Worm (Caenorhabditis elegans) whole organism, L1 larva: ENCODE measurements around the gene F11D11.6.

Experiments used
- C04F5.9 ChIP-seq: sonication (generic microtip); optimal IDR thresholded peaks from 2 replicates; lab custom pipeline; 2016; ENCODE audit warnings: missing genetic modification characterization, missing compliant biosample characterization
- C34B4.2 ChIP-seq: sonication (generic microtip); optimal IDR thresholded peaks from 2 replicates; lab custom pipeline; 2017; ENCODE audit warnings: mild to moderate bottlenecking, missing genetic modification characterization, missing compliant biosample characterization
- aha-1 ChIP-seq: fragments of 150-350 bp; optimal IDR thresholded peaks from 2 replicates; lab custom pipeline; 2014; ENCODE audit warnings: missing biosample characterization, missing genetic modification characterization
- alr-1 ChIP-seq: fragments of 200-800 bp; sonication (Bioruptor generic); optimal IDR thresholded peaks from 2 replicates; lab custom pipeline; 2018; ENCODE audit warnings: borderline replicate concordance, mild to moderate bottlenecking, missing genetic modification characterization, missing compliant biosample characterization
- aly-2 ChIP-seq: fragments of 150-350 bp; optimal IDR thresholded peaks from 2 replicates; lab custom pipeline; 2014; ENCODE audit warnings: missing biosample characterization, missing genetic modification characterization
- ceh-63 ChIP-seq: fragments of 200-800 bp; sonication (Bioruptor generic); optimal IDR thresholded peaks from 2 replicates; lab custom pipeline; 2018; ENCODE audit warnings: mild to moderate bottlenecking, missing genetic modification characterization, missing compliant biosample characterization
- ceh-8 ChIP-seq: fragments of 200-800 bp; sonication (Bioruptor generic); optimal IDR thresholded peaks from 2 replicates; lab custom pipeline; 2018; ENCODE audit warnings: mild to moderate bottlenecking, missing genetic modification characterization, moderate library complexity, missing compliant biosample characterization
- ceh-82 ChIP-seq, 3 experiments: fragments of 150-350 bp in 1 of 3; sonication (generic microtip) in 2 of 3; optimal IDR thresholded peaks; 2 replicates each; lab custom pipeline; 2014 to 2017; ENCODE audit warnings: missing biosample characterization in 3 of 3, missing genetic modification characterization in 3 of 3
- ces-1 ChIP-seq: fragments of 150-350 bp; optimal IDR thresholded peaks from 2 replicates; lab custom pipeline; 2014; ENCODE audit warnings: missing biosample characterization, missing genetic modification reagents, missing genetic modification characterization
- efl-1 ChIP-seq, 4 experiments: fragments of 150-350 bp; optimal IDR thresholded peaks in 3 of 4; peaks in 1 of 4; 1 replicate in 1 of 4; 2 replicates in 3 of 4; lab custom pipeline; 2014; ENCODE audit warnings: missing biosample characterization in 2 of 4, missing genetic modification characterization in 2 of 4, missing genetic modification reagents in 2 of 4
- efl-3 ChIP-seq: fragments of 200-800 bp; sonication (Bioruptor generic); optimal IDR thresholded peaks from 2 replicates; lab custom pipeline; 2018; ENCODE audit warnings: mild to moderate bottlenecking, missing genetic modification characterization, missing compliant biosample characterization
- egl-13 ChIP-seq: sonication (generic microtip); optimal IDR thresholded peaks from 2 replicates; lab custom pipeline; 2016; ENCODE audit warnings: missing genotype, missing genetic modification reagents, missing genetic modification characterization, missing compliant biosample characterization
- egl-27 ChIP-seq, 2 experiments: fragments of 150-350 bp in 1 of 2; sonication (generic microtip); optimal IDR thresholded peaks; 3 replicates each; lab custom pipeline; 2017 to 2018; ENCODE audit warnings: missing biosample characterization in 2 of 2, missing genetic modification characterization in 2 of 2, missing genetic modification reagents in 2 of 2
- ets-5 ChIP-seq: fragments of 200-800 bp; sonication (Bioruptor generic); IDR thresholded peaks from 2 replicates; pipeline ENCODE4 v1.3.6; 2022; ENCODE audit warnings: missing genetic modification characterization, missing compliant biosample characterization
- fkh-10 ChIP-seq: sonication (generic microtip); optimal IDR thresholded peaks from 2 replicates; lab custom pipeline; 2017; ENCODE audit warnings: missing biosample characterization, missing genetic modification reagents, missing genetic modification characterization
- fkh-4 ChIP-seq: sonication (generic microtip); optimal IDR thresholded peaks from 2 replicates; lab custom pipeline; 2016; ENCODE audit warnings: missing compliant biosample characterization, missing genetic modification characterization, borderline replicate concordance
- fkh-8 ChIP-seq: sonication (generic microtip); optimal IDR thresholded peaks from 2 replicates; lab custom pipeline; 2016; ENCODE audit warnings: mild to moderate bottlenecking, missing genetic modification characterization, missing compliant biosample characterization
- grh-1 ChIP-seq: fragments of 200-800 bp; sonication (Bioruptor generic); IDR thresholded peaks from 2 replicates; pipeline ENCODE4 v1.3.6; 2022; ENCODE audit warnings: missing genetic modification reagents, missing genetic modification characterization, missing compliant biosample characterization
- hlh-4 ChIP-seq: sonication (generic microtip); optimal IDR thresholded peaks from 2 replicates; lab custom pipeline; 2016; ENCODE audit warnings: mild to moderate bottlenecking, missing genetic modification characterization, missing compliant biosample characterization
- hpl-2 ChIP-seq: fragments of 150-350 bp; optimal IDR thresholded peaks from 2 replicates; lab custom pipeline; 2014; ENCODE audit warnings: missing biosample characterization, missing genetic modification reagents, missing genetic modification characterization
- isw-1 ChIP-seq: fragments of 200-800 bp; sonication (Bioruptor generic); IDR thresholded peaks from 2 replicates; pipeline ENCODE4 v1.3.6; 2022; ENCODE audit warnings: missing genetic modification characterization, missing compliant biosample characterization
- lin-13 ChIP-seq: fragments of 150-350 bp; optimal IDR thresholded peaks from 2 replicates; lab custom pipeline; 2014; ENCODE audit warnings: missing biosample characterization, missing genetic modification reagents, missing genetic modification characterization
- lin-15B ChIP-seq: fragments of 150-350 bp; sonication (generic microtip); optimal IDR thresholded peaks from 3 replicates; lab custom pipeline; 2014; ENCODE audit warnings: missing biosample characterization, missing genetic modification characterization
- lin-35 ChIP-seq, 2 experiments: fragments of 150-350 bp; optimal IDR thresholded peaks; 2 replicates each; lab custom pipeline; 2014; ENCODE audit warnings: missing biosample characterization in 2 of 2, missing genetic modification characterization in 2 of 2, missing genetic modification reagents in 2 of 2
- lin-39 ChIP-seq: fragments of 150-350 bp; optimal IDR thresholded peaks from 2 replicates; lab custom pipeline; 2014; ENCODE audit warnings: missing biosample characterization, missing genetic modification reagents, missing genetic modification characterization
- mab-9 ChIP-seq: fragments of 200-800 bp; sonication (Bioruptor generic); IDR thresholded peaks from 2 replicates; pipeline ENCODE4 v1.3.6; 2022; ENCODE audit warnings: missing genetic modification reagents, missing genetic modification characterization, missing compliant biosample characterization
- nhr-11 ChIP-seq: fragments of 150-350 bp; optimal IDR thresholded peaks from 2 replicates; lab custom pipeline; 2014; ENCODE audit warnings: missing biosample characterization, missing genetic modification characterization
- nhr-71 ChIP-seq: sonication (generic microtip); optimal IDR thresholded peaks from 2 replicates; lab custom pipeline; 2016; ENCODE audit warnings: mild to moderate bottlenecking, missing genetic modification characterization, moderate library complexity, missing compliant biosample characterization
- nhr-77 ChIP-seq: fragments of 150-350 bp; optimal IDR thresholded peaks from 2 replicates; lab custom pipeline; 2014; ENCODE audit warnings: missing biosample characterization, missing genetic modification characterization
- nhr-90 ChIP-seq: sonication (generic microtip); optimal IDR thresholded peaks from 2 replicates; lab custom pipeline; 2016; ENCODE audit warnings: mild to moderate bottlenecking, missing genetic modification characterization, missing compliant biosample characterization; ENCODE audit not compliant: poor library complexity
- rnt-1 ChIP-seq: sonication (generic microtip); optimal IDR thresholded peaks from 2 replicates; lab custom pipeline; 2016; ENCODE audit warnings: mild to moderate bottlenecking, missing genetic modification characterization, moderate library complexity, missing compliant biosample characterization
- skn-1 ChIP-seq: fragments of 150-350 bp; optimal IDR thresholded peaks from 2 replicates; lab custom pipeline; 2014; ENCODE audit warnings: missing biosample characterization, missing genetic modification characterization
- sox-4 ChIP-seq: sonication (generic microtip); optimal IDR thresholded peaks from 2 replicates; lab custom pipeline; 2016; ENCODE audit warnings: missing genetic modification characterization, missing compliant biosample characterization
- unc-130 ChIP-seq: fragments of 150-350 bp; optimal IDR thresholded peaks from 2 replicates; lab custom pipeline; 2017; ENCODE audit warnings: missing biosample characterization, missing genetic modification characterization, inconsistent platforms
- unc-98 ChIP-seq: fragments of 200-800 bp; sonication (Bioruptor generic); IDR thresholded peaks from 2 replicates; pipeline ENCODE4 v1.3.6; 2022; ENCODE audit warnings: missing genetic modification characterization, missing compliant biosample characterization
- xbp-1 ChIP-seq: sonication (generic microtip); optimal IDR thresholded peaks from 2 replicates; lab custom pipeline; 2016; ENCODE audit warnings: missing genetic modification characterization, missing compliant biosample characterization
- ztf-11 ChIP-seq, 2 experiments: sonication (generic microtip); optimal IDR thresholded peaks; 2 replicates each; lab custom pipeline; 2016 to 2017; ENCODE audit warnings: missing genetic modification characterization in 2 of 2, missing biosample characterization in 1 of 2, missing compliant biosample characterization in 1 of 2
- ztf-4 ChIP-seq: fragments of 150-350 bp; optimal IDR thresholded peaks from 2 replicates; lab custom pipeline; 2014; ENCODE audit warnings: missing biosample characterization, missing genetic modification characterization

F11D11.6 gene

DNA sequence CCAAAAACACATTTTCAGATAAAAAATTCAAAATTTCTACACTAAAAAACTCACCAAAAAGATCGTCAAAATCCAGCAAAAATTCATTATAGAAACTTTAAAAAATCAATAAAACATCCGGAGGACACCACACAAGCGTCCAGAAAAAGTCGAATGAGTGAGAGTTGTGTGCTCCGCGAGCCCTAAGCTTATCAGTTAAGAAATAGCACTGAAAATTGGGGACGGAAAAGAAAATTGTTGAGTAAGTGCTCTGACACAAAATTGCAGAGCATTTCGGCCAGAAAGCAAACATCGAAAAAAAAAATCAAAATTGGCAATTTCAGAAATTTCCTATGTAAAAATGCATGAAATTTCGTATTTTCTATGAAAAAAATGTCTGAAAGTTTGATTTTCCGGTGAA lies 15.3 kb downstream of the F11D11.6 start:
- TF ChIP-seq rnt-1 (tag; lab: Kevin White, UChicago) (no peak), ets-5 (GFP tag; lab: Robert Waterston, UW) (no peak), fkh-4 (tag; lab: Kevin White, UChicago) (no peak)

DNA sequence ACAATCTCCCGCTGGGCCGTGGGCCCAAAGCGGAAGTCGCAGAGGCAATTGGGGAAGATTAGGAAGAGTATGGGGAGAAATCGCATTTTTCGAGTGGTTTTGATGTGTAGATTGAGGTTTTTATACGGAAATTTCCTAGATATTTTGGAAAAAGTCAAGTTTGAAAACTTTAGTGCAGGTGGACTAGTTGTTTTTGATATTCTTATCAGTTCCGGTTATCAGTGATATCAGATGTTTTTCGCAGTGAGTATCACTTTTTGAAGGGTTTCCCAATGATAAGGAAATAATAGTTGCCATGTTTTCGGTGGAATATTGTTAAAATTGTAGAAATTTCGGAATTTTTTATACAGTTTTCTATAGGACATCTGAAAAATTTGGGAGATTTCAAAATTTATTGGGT lies 18.6 kb downstream of the F11D11.6 start, which contains the start of gene scl-20:
scl-20 (minus strand) TSS at position 101 of the 400 bp plus-strand sequence.
- no peak for TF ChIP-seq unc-98 (GFP tag; lab: Robert Waterston, UW)
- TF ChIP-seq aha-1 (tag; lab: Kevin White, UChicago): no peak
- TF ChIP-seq lin-39 (tag; lab: Kevin White, UChicago): no peak
- TF ChIP-seq nhr-71 (tag; lab: Kevin White, UChicago): no peak
- no peak for TF ChIP-seq isw-1 (GFP tag; lab: Robert Waterston, UW)
- TF ChIP-seq grh-1 (GFP tag; lab: Robert Waterston, UW): no peak
- TF ChIP-seq ceh-82 (tag; optimal IDR thresholded peaks at IDR 0.05; lab: Kevin White, UChicago): no peak
- no peak for TF ChIP-seq egl-13 (tag; lab: Kevin White, UChicago)
- TF ChIP-seq sox-4 (tag; lab: Kevin White, UChicago): no peak
- TF ChIP-seq, all 84 proteins: peak for 0

DNA sequence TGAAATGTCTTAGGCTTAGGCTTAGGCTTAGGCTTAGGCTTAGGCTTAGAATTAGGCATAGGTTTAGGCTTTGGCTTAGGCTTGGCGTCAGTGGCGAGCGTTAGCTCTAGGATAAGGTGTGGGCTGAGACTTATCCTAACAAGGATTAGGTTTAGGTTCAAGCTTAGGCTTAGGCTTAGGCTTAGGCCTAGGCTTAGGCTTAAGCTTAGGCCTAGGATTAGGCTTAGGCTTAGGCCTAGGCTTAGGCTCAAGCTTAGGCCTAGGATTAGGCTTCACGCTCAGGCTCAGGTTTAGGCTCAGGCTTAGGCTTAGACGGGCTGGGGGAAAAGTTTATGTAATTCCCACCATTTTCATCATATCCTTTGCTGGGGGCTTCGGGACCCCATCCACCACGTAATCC lies 19.0 kb downstream of the F11D11.6 start:
- TF ChIP-seq efl-3 (GFP tag; lab: Kevin White, UChicago): no peak
- no peak for TF ChIP-seq xbp-1 (tag; lab: Kevin White, UChicago)
- TF ChIP-seq egl-27 (tag; optimal IDR thresholded peaks at IDR 0.05; lab: Kevin White, UChicago): no peak
- TF ChIP-seq aly-2 (tag; lab: Kevin White, UChicago): no peak
- no peak for TF ChIP-seq skn-1 (tag; lab: Kevin White, UChicago)
- TF ChIP-seq ces-1 (GFP tag; lab: Kevin White, UChicago): no peak

DNA sequence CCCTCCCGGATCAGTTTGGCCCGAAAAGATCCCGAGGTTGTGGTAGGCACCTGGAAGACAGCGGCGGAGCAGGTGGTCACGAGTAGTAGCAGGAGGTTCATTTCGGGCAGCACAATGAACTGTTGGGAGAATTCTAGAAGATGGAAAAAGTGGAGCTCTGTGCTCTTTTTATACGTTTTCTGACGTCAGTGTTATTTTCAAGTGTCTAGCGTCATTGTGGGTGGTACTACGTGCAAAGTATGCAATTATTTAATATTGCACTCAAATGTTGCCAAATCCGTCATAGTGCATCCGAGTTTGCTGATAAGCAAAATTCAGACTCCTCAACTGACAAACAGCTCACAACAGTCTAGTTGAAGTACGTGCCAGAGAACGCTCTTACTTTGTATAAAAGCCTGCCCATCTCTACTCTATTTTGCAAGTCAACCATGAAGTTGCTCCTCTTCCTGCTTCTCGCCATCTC lies 21.3 kb downstream of the F11D11.6 start, which contains the start of the genes asp-18 and scl-19:
asp-18 (minus strand) TSS at position 101 of the 463 bp plus-strand sequence.
scl-19 (plus strand) TSS at position 413 of the 463 bp plus-strand sequence.
- TF ChIP-seq nhr-77: no peak
- TF ChIP-seq ztf-4 (tag; lab: Kevin White, UChicago): no peak
- no peak for TF ChIP-seq C34B4.2 (tag; lab: Kevin White, UChicago)
- TF ChIP-seq nhr-90 (tag; lab: Kevin White, UChicago): no peak
- TF ChIP-seq nhr-11 (tag; lab: Kevin White, UChicago): no peak
- no peak for TF ChIP-seq ztf-11 (tag; optimal IDR thresholded peaks at IDR 0.05; lab: Kevin White, UChicago)
- TF ChIP-seq ceh-82 (tag; optimal IDR thresholded peaks at IDR 0.05; lab: Kevin White, UChicago): no peak
- no peak for TF ChIP-seq ceh-8 (GFP tag; lab: Kevin White, UChicago)
- no peak for TF ChIP-seq efl-1 (optimal IDR thresholded peaks at IDR 0.05; lab: Kevin White, UChicago)
- TF ChIP-seq efl-1 (GFP tag; optimal IDR thresholded peaks at IDR 0.05 in 1 of 2; lab: Kevin White, UChicago): no peak
- no peak for TF ChIP-seq isw-1 (GFP tag; lab: Robert Waterston, UW)
- TF ChIP-seq lin-35 (GFP tag; optimal IDR thresholded peaks at IDR 0.05; lab: Kevin White, UChicago): no peak
- no peak for TF ChIP-seq hpl-2 (GFP tag; lab: Kevin White, UChicago)
- TF ChIP-seq unc-130 (tag; lab: Kevin White, UChicago): no peak
- no peak for TF ChIP-seq fkh-8 (tag; lab: Kevin White, UChicago)

DNA sequence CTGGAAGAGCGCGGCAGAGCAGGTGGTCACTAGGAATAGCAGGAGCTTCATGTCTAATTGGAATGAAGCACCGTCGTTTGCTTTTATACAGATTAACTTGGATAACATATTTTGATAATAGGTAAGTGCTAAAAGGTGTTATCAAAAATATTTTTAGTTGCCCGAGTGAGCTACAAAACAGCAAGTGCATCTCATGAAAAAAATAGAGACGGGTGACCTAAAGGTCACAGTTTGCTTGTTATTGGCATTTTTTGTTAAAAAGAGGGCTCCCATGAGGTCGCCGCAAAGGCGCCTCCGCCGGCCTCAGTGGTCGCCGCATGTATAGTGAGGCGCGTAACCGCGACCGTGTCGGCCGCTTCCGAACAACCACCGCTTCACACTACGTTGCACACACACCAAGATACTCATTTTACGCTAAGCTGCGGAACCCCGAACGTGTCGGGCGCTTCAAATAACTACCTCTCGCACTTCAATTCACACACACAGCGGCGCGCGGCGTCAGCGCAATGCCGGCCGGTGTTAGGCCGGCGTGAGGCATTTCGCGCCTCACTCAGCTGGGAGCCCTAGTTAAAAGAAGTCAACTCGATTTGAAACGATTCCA lies 23.5 kb downstream of the F11D11.6 start, which contains the start of gene asp-19:
asp-19 (minus strand) TSS at position 51 of the 601 bp plus-strand sequence.
- TF ChIP-seq skn-1 (tag; lab: Kevin White, UChicago) (no peak), rnt-1 (tag; lab: Kevin White, UChicago) (no peak), C34B4.2 (tag; lab: Kevin White, UChicago) (no peak), lin-13 (no peak), ceh-63 (GFP tag; lab: Kevin White, UChicago) (no peak), hlh-4 (no peak), C04F5.9 (tag; lab: Kevin White, UChicago) (no peak), lin-15B (tag; lab: Kevin White, UChicago) (no peak), alr-1 (tag; lab: Kevin White, UChicago) (no peak), mab-9 (GFP tag; lab: Robert Waterston, UW) (no peak), nhr-77 (no peak), unc-98 (GFP tag; lab: Robert Waterston, UW) (no peak), aha-1 (tag; lab: Kevin White, UChicago) (no peak), fkh-10 (GFP tag; lab: Kevin White, UChicago) (no peak)
